Worm (Caenorhabditis elegans): Measurements from ENCODE around the gene sod-1.
"Not testable (repeated sequence)": the region's sequence is repeated elsewhere in the genome, so short reads cannot be mapped to it uniquely, and the experiment has no call there.

Gene sod-1

DNA sequence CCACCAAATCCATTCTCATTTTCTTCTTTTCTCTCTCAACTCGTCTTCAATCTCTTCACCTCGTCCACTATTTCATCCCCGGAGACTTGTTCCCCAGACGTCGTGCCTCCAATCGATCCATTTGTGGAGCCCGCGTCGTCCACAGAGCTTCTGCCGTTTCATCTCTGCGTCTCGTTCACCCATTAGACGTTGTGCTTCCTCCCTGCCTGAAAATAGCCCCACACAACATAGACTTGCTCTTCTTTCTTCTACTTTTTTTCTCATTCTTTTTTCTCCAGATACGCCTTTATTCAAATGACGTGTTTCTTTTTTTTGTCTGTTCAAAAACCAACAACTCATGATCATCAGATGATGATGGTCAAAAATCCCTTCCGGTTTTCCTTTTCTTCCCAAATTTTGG lies 19.3 kb upstream of the sod-1 start:
- no peak for TF ChIP-seq ama-1 (optimal IDR thresholded peaks at IDR 0.05)
- no peak for TF ChIP-seq hmbx-1 (tag; optimal IDR thresholded peaks at IDR 0.05)
- no peak for TF ChIP-seq scrt-1 (GFP tag; IDR thresholded peaks at IDR 0.05)
- TF ChIP-seq flt-1 (GFP tag; IDR thresholded peaks at IDR 0.05): no peak
- no peak for TF ChIP-seq ets-7 (tag; optimal IDR thresholded peaks at IDR 0.05)
- TF ChIP-seq pes-1 (GFP tag; IDR thresholded peaks at IDR 0.05): no peak
- TF ChIP-seq sea-1 (GFP tag; conservative IDR thresholded peaks at IDR 0.05): no peak
- no peak for TF ChIP-seq hmg-4 (GFP tag; optimal IDR thresholded peaks at IDR 0.05)
- no peak for TF ChIP-seq F13C5.2 (tag; optimal IDR thresholded peaks at IDR 0.05)
- no peak for TF ChIP-seq ceh-36 (tag; optimal IDR thresholded peaks at IDR 0.05)
- TF ChIP-seq tbx-11 (GFP tag; IDR thresholded peaks at IDR 0.05): no peak
- no peak for TF ChIP-seq tbx-37 (GFP tag; conservative IDR thresholded peaks at IDR 0.05)
- no peak for TF ChIP-seq tra-4 (tag; optimal IDR thresholded peaks at IDR 0.05)
- TF ChIP-seq B0310.2 (tag; optimal IDR thresholded peaks at IDR 0.05): no peak

DNA sequence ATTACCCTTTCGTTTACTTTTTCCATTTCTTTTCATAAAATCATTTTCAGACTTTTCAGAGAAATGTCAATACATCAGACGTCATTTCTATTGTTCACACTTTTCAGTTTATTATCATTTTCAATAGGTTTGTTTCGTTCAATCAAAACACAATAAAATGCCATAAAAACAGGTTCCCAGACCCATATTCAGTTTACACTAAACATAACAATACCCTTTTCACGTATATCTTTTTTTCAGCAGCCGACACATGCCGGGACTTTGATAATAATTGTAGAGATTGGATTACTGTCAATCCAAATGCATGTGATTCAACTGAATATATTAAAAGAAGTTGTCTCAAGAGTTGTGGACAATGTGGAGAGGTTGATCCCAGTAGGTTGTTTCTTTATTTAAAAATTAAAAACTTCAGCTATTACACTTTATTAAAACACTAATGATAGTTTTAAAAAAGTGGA lies 16.2 kb upstream of the sod-1 start, which contains the start of gene C15F1.1:
C15F1.1 (plus strand) TSS at position 51 of the 458 bp plus-strand sequence.
- TF ChIP-seq hmg-4 (GFP tag; optimal IDR thresholded peaks at IDR 0.05) (no peak), tbx-37 (GFP tag; conservative IDR thresholded peaks at IDR 0.05) (no peak), ets-7 (tag; optimal IDR thresholded peaks at IDR 0.05) (no peak), aly-1 (tag; optimal IDR thresholded peaks at IDR 0.05) (no peak), hmbx-1 (tag; optimal IDR thresholded peaks at IDR 0.05) (no peak), ceh-36 (tag; optimal IDR thresholded peaks at IDR 0.05) (no peak), F13C5.2 (tag; optimal IDR thresholded peaks at IDR 0.05) (no peak)

DNA sequence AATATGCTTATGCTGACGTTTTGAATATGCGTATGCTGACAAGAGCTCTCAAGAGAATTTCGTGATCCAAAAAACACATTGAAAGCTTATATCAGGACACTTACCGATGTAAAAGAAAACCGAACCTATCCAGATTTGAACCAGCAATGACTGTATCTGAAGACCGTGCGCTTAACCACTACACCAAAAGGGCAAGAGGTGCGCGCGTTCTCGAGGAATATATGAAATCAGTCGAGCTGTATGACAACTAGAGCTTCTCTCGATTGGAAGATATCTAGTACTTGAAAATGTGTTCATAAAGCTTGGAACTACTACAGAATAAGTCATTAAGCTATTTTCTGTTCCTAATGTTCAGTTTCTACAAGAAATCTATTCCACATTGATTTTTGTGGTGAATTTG lies 9.3 kb upstream of the sod-1 start:
- TF ChIP-seq tbx-11 (GFP tag; IDR thresholded peaks at IDR 0.05) (0 out of 2 replicates have a peak, but pooled peaks have one; percentile 57), scrt-1 (GFP tag; IDR thresholded peaks at IDR 0.05) (peak; percentile 66; the same call in 1 of the 2 replicates), tbx-37 (GFP tag; conservative IDR thresholded peaks at IDR 0.05) (0 out of 2 replicates have a peak, but pooled peaks have one; percentile 44)

DNA sequence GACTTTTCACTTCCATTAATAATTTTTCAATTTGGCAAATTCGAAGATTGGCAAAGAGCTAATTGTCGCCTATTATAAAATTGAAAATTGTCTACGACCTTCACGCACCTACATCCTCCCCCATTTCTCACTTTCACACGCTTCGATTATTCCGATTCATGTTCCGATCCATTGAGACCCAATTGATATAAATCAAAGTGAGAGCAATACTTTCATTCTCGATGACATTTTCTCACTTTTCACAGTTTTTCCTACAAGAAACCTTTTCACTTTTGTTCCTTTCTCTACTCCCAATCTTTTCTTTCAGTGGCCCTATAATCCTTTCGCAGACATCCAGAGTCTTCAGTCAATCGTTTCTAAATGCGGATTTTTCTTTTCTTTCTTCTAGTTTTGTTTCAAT lies 6.0 kb upstream of the sod-1 start, which contains the start of gene C15F1.2:
C15F1.2 (plus strand) TSS at position 308 of the 400 bp plus-strand sequence.
- no peak for TF ChIP-seq tbx-11 (GFP tag; IDR thresholded peaks at IDR 0.05)

DNA sequence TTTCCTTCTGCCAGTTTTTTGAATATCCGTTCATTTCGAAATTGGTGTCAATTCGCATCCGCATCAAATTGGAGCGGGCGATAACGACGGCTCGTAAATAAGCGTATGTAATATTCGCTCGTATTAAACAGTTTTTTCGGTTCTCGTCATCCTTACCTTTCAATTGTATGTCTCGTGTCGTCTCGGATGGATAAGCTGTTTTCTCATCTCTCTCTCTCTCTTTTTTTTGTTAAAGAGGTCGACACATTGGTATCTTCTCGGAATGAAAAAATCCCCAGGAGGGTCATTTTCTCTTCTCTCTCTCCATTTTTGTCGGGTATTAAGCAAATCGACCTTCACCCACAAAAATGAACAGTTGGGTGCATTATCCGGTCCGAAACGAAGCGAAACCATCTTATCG lies 5.2 kb upstream of the sod-1 start:
- TF ChIP-seq sea-1 (GFP tag; conservative IDR thresholded peaks at IDR 0.05): no peak
- no peak for TF ChIP-seq pes-1 (GFP tag; IDR thresholded peaks at IDR 0.05)
- TF ChIP-seq aly-1 (tag; optimal IDR thresholded peaks at IDR 0.05): no peak
- no peak for TF ChIP-seq F13C5.2 (tag; optimal IDR thresholded peaks at IDR 0.05)
- TF ChIP-seq hmbx-1 (tag; optimal IDR thresholded peaks at IDR 0.05): no peak
- no peak for TF ChIP-seq flt-1 (GFP tag; IDR thresholded peaks at IDR 0.05)
- no peak for TF ChIP-seq tbx-37 (GFP tag; conservative IDR thresholded peaks at IDR 0.05)
- no peak for TF ChIP-seq ceh-36 (tag; optimal IDR thresholded peaks at IDR 0.05)

DNA sequence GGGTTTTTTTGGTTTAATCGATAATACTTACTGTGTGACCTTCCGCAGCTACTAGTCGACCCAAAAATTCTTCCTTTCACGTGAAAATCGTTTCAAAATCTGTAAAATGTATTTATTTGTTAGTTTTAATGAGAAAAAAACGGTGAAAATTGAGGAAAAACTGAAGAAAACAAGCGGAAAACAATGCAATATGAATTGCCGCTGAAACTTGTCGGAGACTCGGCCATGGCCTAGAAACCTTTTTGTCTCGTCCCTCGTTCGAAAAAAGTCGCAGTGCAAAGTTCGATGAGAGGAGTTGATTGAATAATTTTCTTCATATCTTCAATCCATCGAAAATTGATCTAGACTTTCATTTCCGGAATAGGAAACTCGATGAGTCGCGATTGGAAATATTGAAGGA lies 4.0 kb upstream of the sod-1 start, which contains the start of gene C15F1.8:
C15F1.8 (minus strand) TSS at position 101 of the 400 bp plus-strand sequence.
- not testable (repeated sequence) for TF ChIP-seq ceh-36 (tag; optimal IDR thresholded peaks at IDR 0.05); hnd-1 (tag; optimal IDR thresholded peaks at IDR 0.05); ceh-13 (GFP tag; optimal IDR thresholded peaks at IDR 0.05)

DNA sequence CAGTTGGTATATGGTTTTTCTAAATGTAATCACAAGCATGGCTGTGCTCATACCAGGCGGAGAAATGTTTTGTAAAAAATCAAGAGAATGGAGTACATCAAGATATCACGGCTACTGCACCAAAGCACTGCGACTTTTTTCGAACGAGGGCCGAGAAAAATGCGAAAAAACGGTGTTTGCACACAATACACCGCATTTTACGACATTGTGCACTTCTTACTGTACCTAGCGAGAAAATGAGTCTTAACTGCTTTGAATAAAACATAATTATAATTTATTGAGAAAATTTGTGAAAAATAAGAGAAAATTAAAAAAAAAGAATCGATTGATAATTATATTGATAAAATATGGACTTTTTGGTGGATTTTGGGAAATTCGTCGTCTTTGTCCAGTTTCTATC lies 2.0 kb upstream of the sod-1 start:
- TF ChIP-seq ama-1 (optimal IDR thresholded peaks at IDR 0.05) (no peak), tra-4 (tag; optimal IDR thresholded peaks at IDR 0.05) (no peak), ceh-13 (GFP tag; optimal IDR thresholded peaks at IDR 0.05) (no peak), tbx-37 (GFP tag; conservative IDR thresholded peaks at IDR 0.05) (no peak), ets-7 (tag; optimal IDR thresholded peaks at IDR 0.05) (no peak), aly-1 (tag; optimal IDR thresholded peaks at IDR 0.05) (no peak), flt-1 (GFP tag; IDR thresholded peaks at IDR 0.05) (no peak), ceh-36 (tag; optimal IDR thresholded peaks at IDR 0.05) (no peak), hnd-1 (tag; optimal IDR thresholded peaks at IDR 0.05) (no peak)

DNA sequence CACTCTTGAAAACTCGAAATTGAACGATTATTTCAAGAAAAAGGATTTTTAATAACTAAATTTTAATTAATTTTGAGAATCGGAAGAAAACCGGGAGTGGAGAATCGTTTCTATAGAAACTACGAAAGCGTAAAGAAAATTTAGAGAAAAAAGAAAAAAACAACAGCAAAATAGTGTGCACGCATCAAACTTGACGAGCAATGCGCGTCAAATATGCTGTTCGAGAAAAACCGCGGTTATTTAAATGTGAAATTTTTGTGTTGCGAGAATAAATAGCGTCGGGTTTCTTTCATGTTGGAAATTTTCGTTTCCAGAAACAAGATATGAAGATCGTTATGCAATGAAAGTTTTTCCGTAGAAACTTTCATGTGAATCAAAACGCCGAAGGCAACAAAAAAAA lies 324 bp upstream of the sod-1 start:
- TF ChIP-seq pes-1 (GFP tag; IDR thresholded peaks at IDR 0.05) (no peak), ceh-36 (tag; optimal IDR thresholded peaks at IDR 0.05) (no peak)

DNA sequence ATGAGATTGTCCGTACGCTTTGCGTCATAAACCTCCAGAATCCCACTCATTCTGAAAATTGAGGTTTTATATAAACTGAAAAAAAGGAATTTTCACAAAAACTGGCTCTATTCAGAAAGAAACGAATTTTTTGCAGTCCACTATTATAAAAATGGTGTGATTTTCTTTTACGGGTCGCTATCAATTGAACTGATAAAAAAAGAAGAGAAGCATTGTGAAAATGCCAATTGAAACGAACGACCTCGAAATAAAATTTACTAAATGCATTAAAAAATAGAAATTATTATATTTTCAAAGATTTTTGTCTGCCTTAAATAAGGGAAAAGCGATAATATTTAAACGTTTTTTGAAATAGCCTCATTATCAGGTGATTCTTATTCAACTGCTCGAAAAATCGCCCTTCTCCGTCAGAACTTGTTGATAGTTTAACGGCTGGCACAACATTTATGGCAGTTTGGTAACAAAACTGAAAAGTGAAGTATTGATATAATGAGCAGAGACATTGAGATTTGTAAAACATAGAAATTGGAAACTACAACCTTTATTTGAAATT lies 1.4 kb downstream of the sod-1 start, which contains the start of gene art-1:
art-1 (minus strand) TSS at position 51 of the 553 bp plus-strand sequence.
- TF ChIP-seq ama-1 (optimal IDR thresholded peaks at IDR 0.05) (no peak), tbx-11 (GFP tag; IDR thresholded peaks at IDR 0.05) (no peak), hmbx-1 (tag; optimal IDR thresholded peaks at IDR 0.05) (no peak), tbx-37 (GFP tag; conservative IDR thresholded peaks at IDR 0.05) (no peak), sea-1 (GFP tag; conservative IDR thresholded peaks at IDR 0.05) (no peak), ceh-36 (tag; optimal IDR thresholded peaks at IDR 0.05) (no peak), ets-7 (tag; optimal IDR thresholded peaks at IDR 0.05) (no peak), flt-1 (GFP tag; IDR thresholded peaks at IDR 0.05) (no peak), hmg-4 (GFP tag; optimal IDR thresholded peaks at IDR 0.05) (no peak), aly-1 (tag; optimal IDR thresholded peaks at IDR 0.05) (no peak), F13C5.2 (tag; optimal IDR thresholded peaks at IDR 0.05) (no peak), hnd-1 (tag; optimal IDR thresholded peaks at IDR 0.05) (no peak), B0310.2 (tag; optimal IDR thresholded peaks at IDR 0.05) (no peak), scrt-1 (GFP tag; IDR thresholded peaks at IDR 0.05) (no peak), ceh-13 (GFP tag; optimal IDR thresholded peaks at IDR 0.05) (no peak), pes-1 (GFP tag; IDR thresholded peaks at IDR 0.05) (no peak)

All from whole organism, early embryonic.